Worm (Caenorhabditis elegans): ENCODE data around the gene brp-1.

DNA sequence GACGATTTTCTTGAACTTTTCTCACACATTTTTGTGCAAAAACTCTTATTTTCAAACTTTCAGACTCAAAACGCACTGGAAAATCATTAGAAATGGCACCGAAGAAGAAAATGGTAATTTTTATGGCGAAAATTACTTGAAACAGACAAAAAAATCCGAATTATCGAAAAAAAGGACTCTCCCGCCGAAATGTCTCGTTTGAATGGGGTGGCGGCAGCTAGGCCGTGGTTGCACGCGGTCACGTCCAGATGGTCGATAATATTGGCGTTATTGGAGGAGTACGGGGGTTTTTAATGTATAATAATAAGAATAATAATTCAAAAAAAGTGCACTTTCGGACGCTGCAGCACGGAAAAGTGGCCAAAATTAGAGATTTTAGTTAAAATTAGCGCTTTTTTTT, 45.9 kb upstream of the brp-1 start, which contains the start of gene Y56A3A.31:
- no peak for TF ChIP-seq med-1 (GFP tag; optimal IDR thresholded peaks at IDR 0.05; ENCODE audit: insufficient read depth)
- TF ChIP-seq ref-1 (GFP tag; conservative IDR thresholded peaks at IDR 0.05), result no peak
- no peak for TF ChIP-seq T22C8.4 (GFP tag; IDR thresholded peaks at IDR 0.05)
- TF ChIP-seq cog-1 (tag; optimal IDR thresholded peaks at IDR 0.05), result no peak
- no peak for TF ChIP-seq tab-1 (GFP tag; IDR thresholded peaks at IDR 0.05)
- TF ChIP-seq ztf-23 (GFP tag; IDR thresholded peaks at IDR 0.05), result no peak
- TF ChIP-seq flt-1 (GFP tag; IDR thresholded peaks at IDR 0.05), result no peak
